Fruit fly (Drosophila melanogaster) S2 (cell line): Measurements from ENCODE around the gene CG9512.

Experiments used
- CG8478 ChIP-seq: fragments of >200 bp; optimal IDR thresholded peaks from 2 replicates; lab custom pipeline; 2018
- CTCF ChIP-seq, 2 experiments: fragments of >200 bp; optimal IDR thresholded peaks; 2 replicates each; lab custom pipeline; 2018

DNA sequence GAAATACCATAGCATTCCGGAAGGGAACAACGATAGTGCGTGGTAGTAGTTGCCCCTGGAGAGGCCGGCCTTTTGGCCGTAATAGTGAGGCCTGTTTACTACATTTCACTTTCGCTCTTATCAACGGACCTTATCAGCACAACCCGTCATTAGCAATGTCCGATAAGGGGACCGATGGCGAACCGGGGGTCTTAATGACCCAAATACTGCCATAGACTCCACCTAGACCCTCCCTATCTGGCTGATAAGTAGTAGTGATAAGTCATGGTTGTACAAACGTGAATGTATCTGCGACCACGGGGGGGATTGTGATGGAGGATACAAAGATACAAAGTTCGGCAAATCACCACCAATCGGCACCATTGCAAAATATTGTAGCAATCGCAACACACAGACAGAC, 43.9 kb upstream of the CG9512 start:
- TF ChIP-seq CG8478 (lab: Kevin White, UChicago) (no peak), CTCF (optimal IDR thresholded peaks at IDR 0.05; lab: Kevin White, UChicago) (no peak)
